Fruit fly (Drosophila melanogaster): Measurements from ENCODE around the gene Smg5.

Smg5 gene

DNA sequence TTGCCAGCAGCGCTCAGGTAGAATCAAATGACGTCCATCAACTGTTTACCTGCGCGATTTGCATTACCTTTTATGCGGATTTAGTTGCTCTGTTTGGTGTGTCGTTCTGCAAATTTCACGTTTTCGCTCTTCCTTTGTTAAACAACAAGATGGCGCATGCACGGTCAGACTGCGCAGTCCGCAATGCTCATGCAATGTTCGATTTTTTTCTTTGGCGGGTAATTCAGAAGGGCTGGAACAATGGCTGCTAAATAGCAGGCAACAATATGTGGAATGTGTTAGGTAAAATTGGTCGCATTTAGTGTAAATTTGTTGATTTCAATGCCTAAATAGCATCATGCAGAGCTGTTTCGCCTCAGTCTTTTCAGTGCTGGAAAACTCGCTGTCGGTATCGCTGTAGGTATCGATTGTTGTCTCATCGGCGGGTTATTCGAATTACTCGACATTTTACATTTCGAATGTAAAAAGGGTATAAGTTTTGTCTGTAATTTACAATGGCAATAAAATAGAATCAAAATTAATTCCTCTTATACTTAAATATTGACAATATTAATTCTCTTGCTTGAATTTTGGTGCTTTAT lies at the start of gene Smg5 (continued):
- TF ChIP-seq Dp (GFP tag; optimal IDR thresholded peaks at IDR 0.05) (peak; percentile 91), toy (GFP tag; IDR thresholded peaks at IDR 0.05) (peak; percentile 80), prd (optimal IDR thresholded peaks at IDR 0.05) (no peak), prd (GFP tag; IDR thresholded peaks at IDR 0.05) (peak; percentile 98), onecut (GFP tag; IDR thresholded peaks at IDR 0.05) (peak; percentile 95), Doc3 (GFP tag; IDR thresholded peaks at IDR 0.05; ENCODE audit: partially characterized antibody) (peak; percentile 82), CG43689 (GFP tag; IDR thresholded peaks at IDR 0.05) (peak; percentile 86), CG9876 (GFP tag; optimal IDR thresholded peaks at IDR 0.05) (peak; percentile 99), CG3163 (GFP tag; optimal IDR thresholded peaks at IDR 0.05) (peak; percentile 92), CG6689 (GFP tag; IDR thresholded peaks at IDR 0.05) (peak; percentile 88), CG14710 (tag; optimal IDR thresholded peaks at IDR 0.05) (peak; percentile 93), CG12219 (GFP tag; optimal IDR thresholded peaks at IDR 0.05) (peak; percentile 82), dysf (GFP tag; IDR thresholded peaks at IDR 0.05) (peak; percentile 98), CG12659 (GFP tag; optimal IDR thresholded peaks at IDR 0.05) (peak; percentile 95), Meics (GFP tag; optimal IDR thresholded peaks at IDR 0.05) (peak; percentile 84), CG6175 (GFP tag; IDR thresholded peaks at IDR 0.05) (peak; percentile 89), Gug (GFP tag; IDR thresholded peaks at IDR 0.05) (peak; percentile 91), CG10321 (GFP tag; IDR thresholded peaks at IDR 0.05) (no peak), CG30403 (GFP tag; optimal IDR thresholded peaks at IDR 0.05) (peak; percentile 98), corto (GFP tag; optimal IDR thresholded peaks at IDR 0.05) (peak; percentile 65), Sin3A (optimal IDR thresholded peaks at IDR 0.05) (peak; percentile 92), tgo (GFP tag; IDR thresholded peaks at IDR 0.05) (peak; percentile 96), Hr51 (GFP tag; optimal IDR thresholded peaks at IDR 0.05) (peak; percentile 93 to 97), CG17829 (tag; optimal IDR thresholded peaks at IDR 0.05) (peak; percentile 85), ab (GFP tag; optimal IDR thresholded peaks at IDR 0.05) (peak; percentile 78), chinmo (GFP tag; IDR thresholded peaks at IDR 0.05; ENCODE audit: partially characterized antibody) (peak; percentile 88; the same call in 1 of the 4 replicates), MBD-R2 (GFP tag; IDR thresholded peaks at IDR 0.05) (peak; percentile 86), HmgZ (tag; optimal IDR thresholded peaks at IDR 0.05) (peak; percentile 95), tx (GFP tag; optimal IDR thresholded peaks at IDR 0.05) (peak; percentile 95), CG6765 (GFP tag; optimal IDR thresholded peaks at IDR 0.05) (peak; percentile 62), eve (GFP tag; optimal IDR thresholded peaks at IDR 0.05) (peak in 1 of 2 experiments; percentile 34), Taf1 (GFP tag; IDR thresholded peaks at IDR 0.05) (peak; percentile 76), CG3065 (GFP tag; optimal IDR thresholded peaks at IDR 0.05) (peak; percentile 79), bsh (GFP tag; optimal IDR thresholded peaks at IDR 0.05) (peak in 1 of 2 experiments; percentile 91), Camta (GFP tag; optimal IDR thresholded peaks at IDR 0.05) (peak; percentile 87)

DNA sequence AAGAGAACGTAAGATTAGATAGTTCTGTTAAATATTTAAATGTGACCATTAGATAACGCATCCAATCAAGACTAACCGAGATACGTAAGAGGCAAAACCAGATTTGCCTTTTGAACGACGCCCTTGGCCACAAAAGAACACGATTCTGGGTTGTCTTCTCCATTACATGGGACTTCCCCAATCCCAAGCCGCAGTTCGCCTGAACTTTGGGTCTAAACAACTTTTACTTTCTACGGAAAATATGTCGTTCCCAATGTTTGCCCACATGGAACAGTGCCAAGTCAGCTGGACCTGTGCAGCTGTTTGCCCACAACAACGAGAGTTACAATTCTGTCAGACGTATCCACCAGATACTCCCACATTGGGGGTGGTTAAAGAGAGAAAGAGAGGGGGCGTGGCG lies 45.3 kb upstream of the Smg5 start:
- 0 out of 3 replicates have a peak, but pooled peaks have one; percentile 8 for TF ChIP-seq Optix (GFP tag; IDR thresholded peaks at IDR 0.05)
- TF ChIP-seq Blimp-1 (GFP tag; optimal IDR thresholded peaks at IDR 0.05) = peak; percentile 90
- no peak for TF ChIP-seq lola (GFP tag; optimal IDR thresholded peaks at IDR 0.05)
- TF ChIP-seq slp2 (GFP tag; optimal IDR thresholded peaks at IDR 0.05) = no peak
- TF ChIP-seq CrebB (tag; optimal IDR thresholded peaks at IDR 0.05) = no peak

Data from whole organism, embryonic.